Worm (Caenorhabditis elegans): ENCODE data around the gene fbxa-190.
A peak's percentile ranks its signal among the peaks of the same experiment; 100 is the strongest.

The fbxa-190 gene

DNA sequence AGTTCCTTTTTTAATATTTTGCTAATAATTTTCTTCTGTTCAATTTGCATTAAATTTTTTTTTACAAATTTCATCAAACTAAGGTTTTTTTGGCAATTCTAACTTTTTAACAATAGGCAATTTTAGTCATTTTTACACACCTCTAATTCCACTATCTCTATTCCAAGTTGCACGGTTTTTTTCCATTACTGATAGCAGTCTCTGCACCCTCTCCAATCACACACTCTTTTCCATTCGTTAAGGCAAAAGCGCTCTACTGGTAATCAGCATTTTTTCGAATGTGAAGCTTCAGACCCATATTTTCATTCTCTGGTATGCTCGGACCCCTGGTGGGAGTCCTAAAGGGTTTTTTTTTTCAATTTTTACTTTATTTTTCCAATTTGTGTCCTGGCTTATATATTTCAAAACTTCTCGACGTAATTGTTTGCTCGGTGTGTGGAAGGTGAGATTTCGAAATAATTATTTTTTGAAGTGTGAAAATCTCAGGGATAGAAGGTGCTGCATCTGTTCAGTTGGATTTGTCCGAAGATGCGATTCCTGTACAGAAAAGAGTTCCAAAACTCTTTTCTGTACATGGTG, 45.1 kb downstream of the fbxa-190 start, which contains the start of the genes F19G12.4 and F19G12.8:
Gene F19G12.4 (plus strand): TSS at position 529 of the 579 bp plus-strand sequence.
Gene F19G12.8 (plus strand): TSS at position 545 of the 579 bp plus-strand sequence.
- no peak for TF ChIP-seq zip-4 (GFP tag; optimal IDR thresholded peaks at IDR 0.05)
- no peak for TF ChIP-seq fkh-10 (GFP tag; optimal IDR thresholded peaks at IDR 0.05)
- TF ChIP-seq lin-35 (GFP tag; optimal IDR thresholded peaks at IDR 0.05), result peak in 1 of 2 experiments; percentile 1
- TF ChIP-seq mef-2 (tag; optimal IDR thresholded peaks at IDR 0.05), result no peak
- no peak for TF ChIP-seq ceh-8 (GFP tag; optimal IDR thresholded peaks at IDR 0.05)
- TF ChIP-seq nhr-85 (tag), result peak; percentile 20
- TF ChIP-seq tbx-2 (tag; optimal IDR thresholded peaks at IDR 0.05), result no peak
- peak; percentile 12 for TF ChIP-seq elt-2 (tag; optimal IDR thresholded peaks at IDR 0.05)

DNA sequence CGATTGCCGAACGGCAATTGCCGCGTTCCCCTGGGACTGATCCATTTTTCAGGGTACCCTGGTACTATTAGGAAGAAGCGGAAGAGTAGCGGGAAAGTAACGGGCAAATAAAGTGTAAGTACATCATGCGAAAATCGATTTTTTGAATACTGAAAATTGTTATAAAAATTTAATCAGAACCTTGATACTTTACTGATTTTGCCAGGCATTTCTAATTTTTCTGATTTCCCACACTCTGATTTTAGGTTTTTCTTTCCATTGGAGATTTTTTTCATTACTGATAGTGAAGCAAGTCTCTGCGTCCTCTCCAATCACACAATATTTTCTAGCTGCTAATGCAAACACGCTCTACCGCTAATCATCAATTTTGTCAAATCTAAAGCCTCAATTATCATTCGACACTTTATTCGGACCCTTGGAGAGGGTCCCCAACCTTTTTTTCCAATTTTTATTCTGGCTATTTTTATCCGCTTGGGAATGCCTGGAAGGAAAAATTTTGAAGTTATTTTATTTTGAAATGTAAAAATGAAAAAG, 47.4 kb downstream of the fbxa-190 start, which contains the start of gene F19G12.9:
Gene F19G12.9 (plus strand): TSS at position 51 of the 534 bp plus-strand sequence.
- TF ChIP-seq nhr-20 (tag; optimal IDR thresholded peaks at IDR 0.05) (no peak), ztf-4 (tag; optimal IDR thresholded peaks at IDR 0.05) (no peak), fos-1 (tag; optimal IDR thresholded peaks at IDR 0.05) (no peak), lin-35 (GFP tag; optimal IDR thresholded peaks at IDR 0.05) (peak in 1 of 2 experiments; percentile 54), nhr-76 (tag; optimal IDR thresholded peaks at IDR 0.05) (no peak), nhr-71 (tag; optimal IDR thresholded peaks at IDR 0.05) (no peak), unc-130 (tag; optimal IDR thresholded peaks at IDR 0.05) (no peak), dpl-1 (GFP tag; optimal IDR thresholded peaks at IDR 0.05) (no peak), lsy-2 (tag; optimal IDR thresholded peaks at IDR 0.05) (no peak), ceh-90 (tag; optimal IDR thresholded peaks at IDR 0.05) (no peak), nhr-85 (tag) (no peak), nhr-90 (tag; optimal IDR thresholded peaks at IDR 0.05; ENCODE audit: poor library complexity) (no peak), rnt-1 (tag; optimal IDR thresholded peaks at IDR 0.05) (peak; percentile 29), elt-2 (tag; optimal IDR thresholded peaks at IDR 0.05) (peak; percentile 7), hlh-4 (tag; optimal IDR thresholded peaks at IDR 0.05) (no peak), mep-1 (tag; optimal IDR thresholded peaks at IDR 0.05) (no peak), pqm-1 (tag; optimal IDR thresholded peaks at IDR 0.05) (no peak), swsn-7 (tag; optimal IDR thresholded peaks at IDR 0.05) (no peak), blmp-1 (tag; optimal IDR thresholded peaks at IDR 0.05) (peak; percentile 20), Y116A8C.19 (tag; optimal IDR thresholded peaks at IDR 0.05; ENCODE audit: borderline replicate concordance) (no peak), lin-15B (tag; optimal IDR thresholded peaks at IDR 0.05) (no peak), irx-1 (tag; optimal IDR thresholded peaks at IDR 0.05) (no peak), lin-14 (GFP tag; optimal IDR thresholded peaks at IDR 0.05) (no peak), ztf-11 (tag; optimal IDR thresholded peaks at IDR 0.05) (no peak), ces-1 (GFP tag; optimal IDR thresholded peaks at IDR 0.05) (no peak), C34B4.2 (tag; optimal IDR thresholded peaks at IDR 0.05) (no peak), fkh-4 (tag; optimal IDR thresholded peaks at IDR 0.05; ENCODE audit: borderline replicate concordance) (no peak), nhr-237 (tag; optimal IDR thresholded peaks at IDR 0.05) (no peak), nhr-84 (tag; optimal IDR thresholded peaks at IDR 0.05) (no peak), aha-1 (tag; optimal IDR thresholded peaks at IDR 0.05) (no peak), C04F5.9 (tag; optimal IDR thresholded peaks at IDR 0.05) (no peak), unc-30 (tag; optimal IDR thresholded peaks at IDR 0.05) (no peak), skn-1 (tag; optimal IDR thresholded peaks at IDR 0.05) (peak; percentile 96), xbp-1 (tag; optimal IDR thresholded peaks at IDR 0.05) (no peak)

DNA sequence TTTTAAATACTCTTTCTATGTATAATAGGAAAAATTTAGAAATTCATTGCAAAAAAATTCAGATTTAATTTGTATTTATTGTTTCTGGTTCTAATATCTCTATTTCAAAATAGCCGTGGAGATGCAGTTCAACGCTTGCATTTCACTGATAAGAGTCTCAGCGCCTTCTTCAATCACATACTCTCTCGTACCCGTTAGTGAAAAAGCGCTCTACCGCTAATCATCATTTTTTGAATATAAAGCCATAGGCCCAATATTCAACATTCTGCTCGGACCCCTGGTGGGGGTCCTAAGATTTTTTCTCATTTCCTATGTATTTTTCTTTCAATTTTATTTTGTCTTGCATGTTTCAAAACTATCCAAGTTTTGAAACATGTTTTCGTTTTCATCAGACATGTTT, 48.7 kb downstream of the fbxa-190 start:
- TF ChIP-seq elt-3 (tag; optimal IDR thresholded peaks at IDR 0.05) (peak in 1 of 6 experiments; percentile 30), ama-1 (optimal IDR thresholded peaks at IDR 0.05) (no peak), skn-1 (tag; optimal IDR thresholded peaks at IDR 0.05) (peak; percentile 100), unc-130 (tag; optimal IDR thresholded peaks at IDR 0.05) (no peak)

All from whole organism, L1 larva.